Fruit fly (Drosophila melanogaster) whole organism, embryonic: ENCODE data around the gene CG33502.

Experiments used
- BEAF-32 ChIP-seq: fragments of 200-800 bp; sonication (Bioruptor generic); optimal IDR thresholded peaks from 3 replicates; lab custom pipeline; 2017; ENCODE audit warnings: missing biosample characterization, missing genetic modification characterization, mild to moderate bottlenecking, moderate library complexity, missing genetic modification reagents
- BtbVII ChIP-seq: fragments of 200-800 bp; sonication (Bioruptor generic); optimal IDR thresholded peaks from 3 replicates; lab custom pipeline; 2017; ENCODE audit warnings: missing biosample characterization, mild to moderate bottlenecking, missing genetic modification characterization
- CG10274 ChIP-seq: fragments of 200-800 bp; sonication (Bioruptor generic); optimal IDR thresholded peaks from 3 replicates; lab custom pipeline; 2017; ENCODE audit warnings: missing biosample characterization, mild to moderate bottlenecking, missing genetic modification characterization
- CG11247 ChIP-seq: fragments of 200-800 bp; sonication (Bioruptor generic); IDR thresholded peaks from 2 replicates; pipeline ENCODE4 v1.3.6; 2022; ENCODE audit warnings: missing biosample characterization, missing genetic modification characterization
- CG11504 ChIP-seq: fragments of 200-800 bp; sonication (Bioruptor generic); optimal IDR thresholded peaks from 3 replicates; lab custom pipeline; 2019; ENCODE audit warnings: missing biosample characterization, mild to moderate bottlenecking, missing genetic modification characterization, moderate library complexity
- CG11695 ChIP-seq: fragments of 200-800 bp; sonication (Bioruptor generic); IDR thresholded peaks from 3 replicates; pipeline ENCODE4 v1.3.6; 2022; ENCODE audit warnings: missing biosample characterization, missing genetic modification characterization
- CG12659 ChIP-seq: fragments of 200-800 bp; sonication (Bioruptor generic); optimal IDR thresholded peaks from 3 replicates; lab custom pipeline; 2017; ENCODE audit warnings: mild to moderate bottlenecking, missing biosample characterization, missing genetic modification reagents, missing genetic modification characterization
- CG12942 ChIP-seq: fragments of 200-800 bp; sonication (Bioruptor generic); optimal IDR thresholded peaks from 3 replicates; lab custom pipeline; 2016; ENCODE audit warnings: missing biosample characterization, missing genetic modification characterization
- CG18476 ChIP-seq: fragments of 200-800 bp; sonication (Bioruptor generic); optimal IDR thresholded peaks from 2 replicates; lab custom pipeline; 2016; ENCODE audit warnings: missing biosample characterization, mild to moderate bottlenecking, missing genetic modification characterization
- CG2129 ChIP-seq: fragments of 200-800 bp; sonication (Bioruptor generic); IDR thresholded peaks from 2 replicates; pipeline ENCODE4 v1.3.6; 2022; ENCODE audit warnings: missing biosample characterization, missing genetic modification characterization; ENCODE audit not compliant: partially characterized antibody
- CG2889 ChIP-seq: fragments of 200-800 bp; sonication (Bioruptor generic); IDR thresholded peaks from 3 replicates; pipeline ENCODE4 v1.3.6; 2022; ENCODE audit warnings: missing biosample characterization, missing genetic modification characterization
- CG31365 ChIP-seq: fragments of 200-800 bp; sonication (Bioruptor generic); optimal IDR thresholded peaks from 2 replicates; lab custom pipeline; 2018; ENCODE audit warnings: missing biosample characterization, mild to moderate bottlenecking, missing genetic modification characterization
- CG33557 ChIP-seq: fragments of 200-800 bp; sonication (Bioruptor generic); optimal IDR thresholded peaks from 2 replicates; lab custom pipeline; 2019; ENCODE audit warnings: missing biosample characterization, mild to moderate bottlenecking, missing genetic modification characterization, moderate library complexity
- CG5245 ChIP-seq: fragments of 200-800 bp; sonication (Bioruptor generic); optimal IDR thresholded peaks from 3 replicates; lab custom pipeline; 2016; ENCODE audit warnings: missing biosample characterization, missing genetic modification characterization
- CG6654 ChIP-seq: fragments of 200-800 bp; sonication (Bioruptor generic); optimal IDR thresholded peaks from 2 replicates; lab custom pipeline; 2017; ENCODE audit warnings: missing biosample characterization, mild to moderate bottlenecking, missing genetic modification characterization
- CG6689 ChIP-seq: fragments of 200-800 bp; sonication (Bioruptor generic); IDR thresholded peaks from 2 replicates; pipeline ENCODE4 v1.3.6; 2022; ENCODE audit warnings: missing biosample characterization, missing genetic modification characterization
- CG7372 ChIP-seq: fragments of 200-800 bp; sonication (Bioruptor generic); IDR thresholded peaks from 2 replicates; pipeline ENCODE4 v1.3.6; 2022; ENCODE audit warnings: missing biosample characterization, missing genetic modification characterization
- CG7839 ChIP-seq: fragments of 200-800 bp; sonication (Bioruptor generic); optimal IDR thresholded peaks from 3 replicates; lab custom pipeline; 2018; ENCODE audit warnings: missing biosample characterization, mild to moderate bottlenecking, missing genetic modification characterization, moderate library complexity
- CG9817 ChIP-seq: fragments of 200-800 bp; sonication (Bioruptor generic); optimal IDR thresholded peaks from 2 replicates; lab custom pipeline; 2018; ENCODE audit warnings: missing biosample characterization, mild to moderate bottlenecking, missing genetic modification characterization, moderate library complexity
- Drgx ChIP-seq: fragments of 200-800 bp; sonication (Bioruptor generic); IDR thresholded peaks from 2 replicates; pipeline ENCODE4 v1.3.6; 2022; ENCODE audit warnings: missing biosample characterization, missing genetic modification characterization
- E2f2 ChIP-seq: fragments of 200-800 bp; sonication (Bioruptor generic); IDR thresholded peaks from 2 replicates; pipeline ENCODE4 v1.3.6; 2022; ENCODE audit warnings: missing biosample characterization, missing genetic modification characterization
- Hr3 ChIP-seq: fragments of 200-800 bp; sonication (Bioruptor generic); optimal IDR thresholded peaks from 3 replicates; lab custom pipeline; 2016; ENCODE audit warnings: missing biosample characterization, missing genetic modification characterization
- Jarid2 ChIP-seq: fragments of 200-800 bp; sonication (Bioruptor generic); optimal IDR thresholded peaks from 3 replicates; lab custom pipeline; 2017; ENCODE audit warnings: mild to moderate bottlenecking, missing biosample characterization, missing genetic modification reagents, missing genetic modification characterization
- Kr ChIP-seq: fragments of 200-800 bp; sonication (Bioruptor generic); optimal IDR thresholded peaks from 2 replicates; lab custom pipeline; 2017; ENCODE audit warnings: missing biosample characterization, mild to moderate bottlenecking, missing genetic modification characterization
- Mad ChIP-seq: fragments of 200-800 bp; sonication (Bioruptor generic); optimal IDR thresholded peaks from 2 replicates; lab custom pipeline; 2016; ENCODE audit warnings: missing biosample characterization, missing genetic modification characterization
- NC2α ChIP-seq: fragments of 200-800 bp; sonication (Bioruptor generic); optimal IDR thresholded peaks from 2 replicates; lab custom pipeline; 2016; ENCODE audit warnings: missing biosample characterization, missing genetic modification characterization
- NC2β ChIP-seq: fragments of 200-800 bp; sonication (Bioruptor generic); optimal IDR thresholded peaks from 2 replicates; lab custom pipeline; 2016; ENCODE audit warnings: missing biosample characterization, missing genetic modification characterization
- Ptx1 ChIP-seq: fragments of 200-800 bp; sonication (Bioruptor generic); IDR thresholded peaks from 2 replicates; pipeline ENCODE4 v1.3.6; 2022; ENCODE audit warnings: missing biosample characterization, missing genetic modification characterization
- Taf1 ChIP-seq: fragments of 200-800 bp; sonication (Bioruptor generic); IDR thresholded peaks from 2 replicates; pipeline ENCODE4 v1.3.6; 2022; ENCODE audit warnings: missing biosample characterization, missing genetic modification characterization
- Trl ChIP-seq, 3 experiments: fragments of >200 bp in 2 of 3; fragments of 200-800 bp in 1 of 3; sonication (Bioruptor generic) in 1 of 3; optimal IDR thresholded peaks; 2 replicates in 1 of 3; 3 replicates in 2 of 3; lab custom pipeline; 2016 to 2017; ENCODE audit warnings: missing biosample characterization in 1 of 3, missing genetic modification characterization in 1 of 3
- ac ChIP-seq: fragments of 200-800 bp; sonication (Bioruptor generic); optimal IDR thresholded peaks from 3 replicates; lab custom pipeline; 2017; ENCODE audit warnings: missing biosample characterization, mild to moderate bottlenecking, missing genetic modification characterization
- bab2 ChIP-seq: fragments of 200-800 bp; sonication (Bioruptor generic); optimal IDR thresholded peaks from 2 replicates; lab custom pipeline; 2016; ENCODE audit warnings: missing biosample characterization, missing genetic modification characterization
- br ChIP-seq: fragments of >200 bp; optimal IDR thresholded peaks from 2 replicates; lab custom pipeline; 2017
- ci ChIP-seq: fragments of 200-800 bp; sonication (Bioruptor generic); IDR thresholded peaks from 3 replicates; pipeline ENCODE4 v1.3.6; 2022; ENCODE audit warnings: missing biosample characterization, missing genetic modification characterization
- crol ChIP-seq: fragments of 200-800 bp; sonication (Bioruptor generic); IDR thresholded peaks from 2 replicates; pipeline ENCODE4 v1.3.6; 2022; ENCODE audit warnings: missing biosample characterization, missing genetic modification characterization
- dm ChIP-seq: fragments of 200-800 bp; sonication (Bioruptor generic); optimal IDR thresholded peaks from 3 replicates; lab custom pipeline; 2016; ENCODE audit warnings: missing biosample characterization, missing genetic modification characterization
- dysf ChIP-seq: fragments of 200-800 bp; sonication (Bioruptor generic); IDR thresholded peaks from 3 replicates; pipeline ENCODE4 v1.3.6; 2022; ENCODE audit warnings: missing biosample characterization, missing genetic modification characterization
- esg ChIP-seq: fragments of 200-800 bp; sonication (Bioruptor generic); conservative IDR thresholded peaks from 2 replicates; pipeline ENCODE4 v1.3.6; 2022; ENCODE audit warnings: missing biosample characterization, missing genetic modification characterization
- ewg ChIP-seq: fragments of 200-800 bp; sonication (Bioruptor generic); optimal IDR thresholded peaks from 3 replicates; lab custom pipeline; 2017; ENCODE audit warnings: mild to moderate bottlenecking, missing biosample characterization, missing genetic modification reagents, missing genetic modification characterization
- lov ChIP-seq, 2 experiments: fragments of 200-800 bp in 1 of 2; fragments of >200 bp in 1 of 2; sonication (Bioruptor generic) in 1 of 2; IDR thresholded peaks in 1 of 2; optimal IDR thresholded peaks in 1 of 2; 2 replicates in 1 of 2; 3 replicates in 1 of 2; pipeline versions ENCODE4 v1.3.6 to Lab custom; 2017 to 2022; ENCODE audit warnings: missing biosample characterization in 1 of 2, missing genetic modification characterization in 1 of 2
- nom ChIP-seq: fragments of 200-800 bp; sonication (Bioruptor generic); optimal IDR thresholded peaks from 2 replicates; lab custom pipeline; 2017; ENCODE audit warnings: missing biosample characterization, missing genetic modification characterization, mild to moderate bottlenecking, moderate library complexity, missing genetic modification reagents
- onecut ChIP-seq: fragments of 200-800 bp; sonication (Bioruptor generic); IDR thresholded peaks from 2 replicates; pipeline ENCODE4 v1.3.6; 2022; ENCODE audit warnings: missing biosample characterization, missing genetic modification characterization
- pan ChIP-seq, 4 experiments: fragments of >200 bp in 3 of 4; fragments of 200-800 bp in 1 of 4; sonication (Bioruptor generic) in 1 of 4; optimal IDR thresholded peaks in 3 of 4; IDR thresholded peaks in 1 of 4; 2 replicates each; pipeline versions ENCODE4 v1.3.6 to Lab custom; 2017 to 2022; ENCODE audit warnings: missing biosample characterization in 2 of 4, missing genetic modification characterization in 2 of 4, mixed read lengths in 1 of 4
- pzg ChIP-seq: fragments of 200-800 bp; sonication (Bioruptor generic); optimal IDR thresholded peaks from 3 replicates; lab custom pipeline; 2018; ENCODE audit warnings: missing biosample characterization, mild to moderate bottlenecking, missing genetic modification characterization, moderate library complexity
- row ChIP-seq: fragments of 200-800 bp; sonication (Bioruptor generic); IDR thresholded peaks from 3 replicates; pipeline ENCODE4 v1.3.6; 2022; ENCODE audit warnings: missing biosample characterization, missing genetic modification characterization
- run ChIP-seq: fragments of 200-800 bp; sonication (Bioruptor generic); optimal IDR thresholded peaks from 3 replicates; lab custom pipeline; 2018; ENCODE audit warnings: missing biosample characterization, mild to moderate bottlenecking, missing genetic modification characterization
- sens ChIP-seq: fragments of 200-800 bp; sonication (Bioruptor generic); peaks from one replicate; lab custom pipeline; 2016; ENCODE audit warnings: missing biosample characterization, missing genetic modification characterization
- shn ChIP-seq: fragments of 200-800 bp; sonication (Bioruptor generic); optimal IDR thresholded peaks from 3 replicates; lab custom pipeline; 2016; ENCODE audit warnings: missing biosample characterization, missing genetic modification characterization
- stwl ChIP-seq: fragments of 200-800 bp; sonication (Bioruptor generic); optimal IDR thresholded peaks from 3 replicates; lab custom pipeline; 2018; ENCODE audit warnings: missing biosample characterization, mild to moderate bottlenecking, missing genetic modification characterization, moderate library complexity
- tap ChIP-seq: fragments of 200-800 bp; optimal IDR thresholded peaks from 3 replicates; lab custom pipeline; 2019; ENCODE audit warnings: missing biosample characterization, mild to moderate bottlenecking, missing genetic modification characterization, moderate library complexity

CG33502 gene

dm6 chrX:21593907-21594306 is 17.4 kb downstream of the CG33502 start (continued):
- TF ChIP-seq crol (GFP tag; lab: Robert Waterston, UW) (no peak), onecut (GFP tag; lab: Robert Waterston, UW) (peak; percentile 79), E2f2 (GFP tag; lab: Robert Waterston, UW) (no peak), CG2129 (GFP tag; lab: Robert Waterston, UW) (no peak), CG11695 (GFP tag; lab: Robert Waterston, UW) (peak; percentile 79), Drgx (GFP tag; lab: Robert Waterston, UW) (peak; percentile 91), CG33557 (GFP tag; lab: Kevin White, UChicago) (peak; percentile 43), CG5245 (GFP tag; lab: Kevin White, UChicago) (peak; percentile 83), NC2α (peak; percentile 56), NC2β (peak; percentile 81), CG12942 (peak; percentile 74), CG31365 (peak; percentile 33), CG7372 (GFP tag; lab: Robert Waterston, UW) (peak; percentile 71), ac (GFP tag; lab: Kevin White, UChicago) (peak; percentile 50), BEAF-32 (no peak), CG9817 (tag; lab: Kevin White, UChicago) (peak; percentile 77), ewg (GFP tag; lab: Kevin White, UChicago) (peak; percentile 69), sens (peak; percentile 97), Kr (GFP tag; lab: Kevin White, UChicago) (no peak), br (lab: Kevin White, UChicago) (no peak), shn (peak; percentile 65), Taf1 (GFP tag; lab: Robert Waterston, UW) (peak; percentile 60; the same call in 1 of the 2 replicates), tap (peak; percentile 82), esg (GFP tag; lab: Robert Waterston, UW) (peak; percentile 76), stwl (tag; lab: Kevin White, UChicago) (peak; percentile 55), dysf (GFP tag; lab: Robert Waterston, UW) (peak; percentile 86), run (tag; lab: Kevin White, UChicago) (peak; percentile 57), CG7839 (tag; lab: Kevin White, UChicago) (peak; percentile 90), Hr3 (GFP tag; lab: Kevin White, UChicago) (peak; percentile 78), Trl (optimal IDR thresholded peaks at IDR 0.05; lab: Kevin White, UChicago) (peak in 1 of 2 experiments; percentile 0), Trl (GFP tag; optimal IDR thresholded peaks at IDR 0.05; lab: Kevin White, UChicago) (peak; percentile 85), dm (peak; percentile 55), ci (GFP tag; lab: Robert Waterston, UW) (peak; percentile 87), Jarid2 (GFP tag; lab: Kevin White, UChicago) (peak; percentile 23), CG18476 (peak; percentile 67), CG11247 (GFP tag; lab: Robert Waterston, UW) (peak; percentile 73), bab2 (GFP tag; lab: Kevin White, UChicago) (peak; percentile 80), Mad (GFP tag; lab: Kevin White, UChicago) (peak; percentile 64), pan (optimal IDR thresholded peaks at IDR 0.05; lab: Kevin White, UChicago) (no peak), pan (GFP tag; optimal IDR thresholded peaks at IDR 0.05 in 1 of 2, IDR thresholded peaks at IDR 0.05 in 1 of 2) (peak in 1 of 2 experiments; percentile 83), CG6654 (GFP tag; lab: Kevin White, UChicago) (peak; percentile 66), CG12659 (peak; percentile 52), BtbVII (peak; percentile 61), CG10274 (GFP tag; lab: Kevin White, UChicago) (peak; percentile 48), pzg (GFP tag; lab: Kevin White, UChicago) (no peak), Ptx1 (GFP tag; lab: Robert Waterston, UW) (peak; percentile 85), row (GFP tag; lab: Robert Waterston, UW) (peak; percentile 85), CG11504 (tag; lab: Kevin White, UChicago) (peak; percentile 90), CG2889 (peak; percentile 53; the same call in 1 of the 3 replicates), lov (optimal IDR thresholded peaks at IDR 0.05; lab: Kevin White, UChicago) (no peak), lov (GFP tag; IDR thresholded peaks at IDR 0.05; lab: Robert Waterston, UW) (peak; percentile 89), CG6689 (peak; percentile 84), nom (GFP tag; lab: Kevin White, UChicago) (peak; percentile 54)
